Fruit fly (Drosophila melanogaster) whole organism, embryonic: ENCODE results near the gene eIF3h.

ENCODE experiments used
- Atf6 ChIP-seq: fragments of 200-800 bp; sonication (Bioruptor generic); IDR thresholded peaks from 2 replicates; pipeline ENCODE4 v1.3.6; 2022; ENCODE audit warnings: missing biosample characterization, missing genetic modification characterization
- B-H2 ChIP-seq: fragments of 200-800 bp; sonication (Bioruptor generic); optimal IDR thresholded peaks from 2 replicates; lab custom pipeline; 2018; ENCODE audit warnings: missing biosample characterization, mild to moderate bottlenecking, missing genetic modification characterization
- Blimp-1 ChIP-seq: fragments of 200-800 bp; sonication (Bioruptor generic); optimal IDR thresholded peaks from 3 replicates; lab custom pipeline; 2018; ENCODE audit warnings: missing biosample characterization, missing genetic modification characterization, mild to moderate bottlenecking, moderate library complexity, missing genetic modification reagents
- CG10267 ChIP-seq: fragments of 200-800 bp; sonication (Bioruptor generic); optimal IDR thresholded peaks from 2 replicates; lab custom pipeline; 2018; ENCODE audit warnings: missing biosample characterization, mild to moderate bottlenecking, missing genetic modification characterization, moderate library complexity
- CG10274 ChIP-seq: fragments of 200-800 bp; sonication (Bioruptor generic); optimal IDR thresholded peaks from 3 replicates; lab custom pipeline; 2017; ENCODE audit warnings: missing biosample characterization, mild to moderate bottlenecking, missing genetic modification characterization
- CG10366 ChIP-seq: fragments of 200-800 bp; sonication (Bioruptor generic); IDR thresholded peaks from 2 replicates; pipeline ENCODE4 v1.3.6; 2022; ENCODE audit warnings: missing biosample characterization, missing genetic modification characterization
- CG10979 ChIP-seq: fragments of 200-800 bp; sonication (Bioruptor generic); optimal IDR thresholded peaks from 2 replicates; lab custom pipeline; 2018; ENCODE audit warnings: missing biosample characterization, mild to moderate bottlenecking, missing genetic modification characterization, moderate library complexity
- CG11456 ChIP-seq: fragments of 200-800 bp; sonication (Bioruptor generic); IDR thresholded peaks from 3 replicates; pipeline ENCODE4 v1.3.6; 2022; ENCODE audit warnings: missing biosample characterization, missing genetic modification characterization
- CG1233 ChIP-seq: fragments of 200-800 bp; sonication (Bioruptor generic); optimal IDR thresholded peaks from 4 replicates; lab custom pipeline; 2018; ENCODE audit warnings: missing biosample characterization, mild to moderate bottlenecking, missing genetic modification characterization
- CG12659 ChIP-seq: fragments of 200-800 bp; sonication (Bioruptor generic); optimal IDR thresholded peaks from 3 replicates; lab custom pipeline; 2017; ENCODE audit warnings: mild to moderate bottlenecking, missing biosample characterization, missing genetic modification reagents, missing genetic modification characterization
- CG15269 ChIP-seq: fragments of 200-800 bp; sonication (Bioruptor generic); optimal IDR thresholded peaks from 2 replicates; lab custom pipeline; 2018; ENCODE audit warnings: missing biosample characterization, mild to moderate bottlenecking, missing genetic modification characterization, moderate library complexity
- CG17829 ChIP-seq: fragments of 200-800 bp; optimal IDR thresholded peaks from 2 replicates; lab custom pipeline; 2019; ENCODE audit warnings: missing biosample characterization, mild to moderate bottlenecking, missing genetic modification characterization, moderate library complexity
- CG18262 ChIP-seq: fragments of 200-800 bp; optimal IDR thresholded peaks from 3 replicates; lab custom pipeline; 2019; ENCODE audit warnings: missing biosample characterization, mild to moderate bottlenecking, missing genetic modification characterization, moderate library complexity
- CG2129 ChIP-seq: fragments of 200-800 bp; sonication (Bioruptor generic); IDR thresholded peaks from 2 replicates; pipeline ENCODE4 v1.3.6; 2022; ENCODE audit warnings: missing biosample characterization, missing genetic modification characterization; ENCODE audit not compliant: partially characterized antibody
- CG31388 ChIP-seq: fragments of 200-800 bp; sonication (Bioruptor generic); optimal IDR thresholded peaks from 2 replicates; lab custom pipeline; 2016; ENCODE audit warnings: missing biosample characterization, missing genetic modification characterization
- CG4424 ChIP-seq: fragments of 200-800 bp; sonication (Bioruptor generic); optimal IDR thresholded peaks from 3 replicates; lab custom pipeline; 2016; ENCODE audit warnings: missing biosample characterization, missing genetic modification characterization
- CG4854 ChIP-seq: fragments of 200-800 bp; sonication (Bioruptor generic); optimal IDR thresholded peaks from 2 replicates; lab custom pipeline; 2016; ENCODE audit warnings: missing biosample characterization, missing genetic modification characterization, inconsistent platforms
- CG6689 ChIP-seq: fragments of 200-800 bp; sonication (Bioruptor generic); IDR thresholded peaks from 2 replicates; pipeline ENCODE4 v1.3.6; 2022; ENCODE audit warnings: missing biosample characterization, missing genetic modification characterization
- CkIIα-i1 ChIP-seq: fragments of 200-800 bp; sonication (Bioruptor generic); IDR thresholded peaks from 2 replicates; pipeline ENCODE4 v1.3.6; 2022; ENCODE audit warnings: missing biosample characterization, missing genetic modification characterization
- CrebB ChIP-seq: fragments of 200-800 bp; sonication (Bioruptor generic); optimal IDR thresholded peaks from 3 replicates; lab custom pipeline; 2018; ENCODE audit warnings: missing biosample characterization, mild to moderate bottlenecking, missing genetic modification characterization
- D ChIP-seq, 2 experiments: fragments of 200-800 bp in 1 of 2; fragments of >200 bp in 1 of 2; sonication (Bioruptor generic) in 1 of 2; optimal IDR thresholded peaks; 2 replicates in 1 of 2; 3 replicates in 1 of 2; lab custom pipeline; 2017; ENCODE audit warnings: mild to moderate bottlenecking in 1 of 2, missing biosample characterization in 1 of 2, missing genetic modification characterization in 1 of 2, missing genetic modification reagents in 1 of 2
- Doc2 ChIP-seq: fragments of 200-800 bp; sonication (Bioruptor generic); IDR thresholded peaks from 2 replicates; pipeline ENCODE4 v1.3.6; 2022; ENCODE audit warnings: missing biosample characterization, missing genetic modification characterization
- E2f1 ChIP-seq: fragments of 200-800 bp; sonication (Bioruptor generic); IDR thresholded peaks from 2 replicates; pipeline ENCODE4 v1.3.6; 2022; ENCODE audit warnings: missing biosample characterization, missing genetic modification characterization
- Fer2 ChIP-seq: fragments of 200-800 bp; sonication (Bioruptor generic); optimal IDR thresholded peaks from 2 replicates; lab custom pipeline; 2018; ENCODE audit warnings: missing biosample characterization, mild to moderate bottlenecking, missing genetic modification characterization, moderate library complexity
- GATAe ChIP-seq: fragments of 200-800 bp; sonication (Bioruptor generic); conservative IDR thresholded peaks from 2 replicates; pipeline ENCODE4 v1.3.6; 2022; ENCODE audit warnings: missing biosample characterization, missing genetic modification characterization
- Max ChIP-seq: fragments of 200-800 bp; sonication (Bioruptor generic); optimal IDR thresholded peaks from 2 replicates; lab custom pipeline; 2016; ENCODE audit warnings: missing biosample characterization, mild to moderate bottlenecking, missing genetic modification characterization
- NK7.1 ChIP-seq: fragments of 200-800 bp; sonication (Bioruptor generic); optimal IDR thresholded peaks from 3 replicates; lab custom pipeline; 2016; ENCODE audit warnings: missing biosample characterization, missing genetic modification characterization
- Oli ChIP-seq: fragments of 200-800 bp; sonication (Bioruptor generic); optimal IDR thresholded peaks from 2 replicates; lab custom pipeline; 2018; ENCODE audit warnings: missing biosample characterization, mild to moderate bottlenecking, missing genetic modification characterization, moderate library complexity
- Poxn ChIP-seq: fragments of 200-800 bp; sonication (Bioruptor generic); IDR thresholded peaks from 2 replicates; pipeline ENCODE4 v1.3.6; 2022; ENCODE audit warnings: missing biosample characterization, missing genetic modification characterization
- Sox100B ChIP-seq: fragments of 200-800 bp; sonication (Bioruptor generic); optimal IDR thresholded peaks from 3 replicates; lab custom pipeline; 2018; ENCODE audit warnings: missing biosample characterization, mild to moderate bottlenecking, missing genetic modification characterization
- Sox102F ChIP-seq: fragments of 200-800 bp; sonication (Bioruptor generic); optimal IDR thresholded peaks from 2 replicates; lab custom pipeline; 2018; ENCODE audit warnings: missing biosample characterization, mild to moderate bottlenecking, missing genetic modification characterization, moderate library complexity
- Taf1 ChIP-seq: fragments of 200-800 bp; sonication (Bioruptor generic); IDR thresholded peaks from 2 replicates; pipeline ENCODE4 v1.3.6; 2022; ENCODE audit warnings: missing biosample characterization, missing genetic modification characterization
- bab2 ChIP-seq: fragments of 200-800 bp; sonication (Bioruptor generic); optimal IDR thresholded peaks from 2 replicates; lab custom pipeline; 2016; ENCODE audit warnings: missing biosample characterization, missing genetic modification characterization
- bcd ChIP-seq: fragments of 200-800 bp; sonication (Bioruptor generic); optimal IDR thresholded peaks from 2 replicates; lab custom pipeline; 2017; ENCODE audit warnings: missing biosample characterization, mild to moderate bottlenecking, missing genetic modification characterization
- btn ChIP-seq: fragments of 200-800 bp; sonication (Bioruptor generic); optimal IDR thresholded peaks from 2 replicates; lab custom pipeline; 2016; ENCODE audit warnings: missing biosample characterization, missing genetic modification characterization
- cas ChIP-seq: fragments of 200-800 bp; sonication (Bioruptor generic); IDR thresholded peaks from 2 replicates; pipeline ENCODE4 v1.3.6; 2022; ENCODE audit warnings: missing biosample characterization, missing genetic modification characterization
- chif ChIP-seq, 2 experiments: fragments of 200-800 bp; sonication (Bioruptor generic); optimal IDR thresholded peaks; 3 replicates each; lab custom pipeline; 2016; ENCODE audit warnings: missing biosample characterization in 2 of 2, missing genetic modification characterization in 2 of 2
- danr ChIP-seq: fragments of 200-800 bp; sonication (Bioruptor generic); IDR thresholded peaks from 2 replicates; pipeline ENCODE4 v1.3.6; 2022; ENCODE audit warnings: missing biosample characterization, missing genetic modification characterization
- dpn ChIP-seq, 2 experiments: fragments of 200-800 bp; sonication (Bioruptor generic); optimal IDR thresholded peaks; 3 replicates each; lab custom pipeline; 2016; ENCODE audit warnings: missing biosample characterization in 2 of 2, missing genetic modification characterization in 2 of 2
- gro ChIP-seq: fragments of 200-800 bp; sonication (Bioruptor generic); optimal IDR thresholded peaks from 2 replicates; lab custom pipeline; 2016; ENCODE audit warnings: missing biosample characterization, missing genetic modification characterization
- jumu ChIP-seq: fragments of 200-800 bp; sonication (Bioruptor generic); optimal IDR thresholded peaks from 3 replicates; lab custom pipeline; 2016; ENCODE audit warnings: missing biosample characterization, missing genetic modification characterization
- kah ChIP-seq: fragments of 200-800 bp; sonication (Bioruptor generic); optimal IDR thresholded peaks from 2 replicates; lab custom pipeline; 2018; ENCODE audit warnings: missing biosample characterization, mild to moderate bottlenecking, missing genetic modification characterization
- klu ChIP-seq: fragments of 200-800 bp; sonication (Bioruptor generic); IDR thresholded peaks from 2 replicates; pipeline ENCODE4 v1.3.6; 2022; ENCODE audit warnings: missing biosample characterization, missing genetic modification characterization
- knrl ChIP-seq: fragments of 200-800 bp; sonication (Bioruptor generic); IDR thresholded peaks from 3 replicates; pipeline ENCODE4 v1.3.6; 2022; ENCODE audit warnings: missing biosample characterization, missing genetic modification characterization; ENCODE audit not compliant: partially characterized antibody
- pan ChIP-seq, 4 experiments: fragments of >200 bp in 3 of 4; fragments of 200-800 bp in 1 of 4; sonication (Bioruptor generic) in 1 of 4; optimal IDR thresholded peaks in 3 of 4; IDR thresholded peaks in 1 of 4; 2 replicates each; pipeline versions ENCODE4 v1.3.6 to Lab custom; 2017 to 2022; ENCODE audit warnings: missing biosample characterization in 2 of 4, missing genetic modification characterization in 2 of 4, mixed read lengths in 1 of 4
- pros ChIP-seq: fragments of 200-800 bp; sonication (Bioruptor generic); optimal IDR thresholded peaks from 3 replicates; lab custom pipeline; 2019; ENCODE audit warnings: missing biosample characterization, mild to moderate bottlenecking, missing genetic modification characterization, moderate library complexity
- seq ChIP-seq: fragments of 200-800 bp; sonication (Bioruptor generic); IDR thresholded peaks from 2 replicates; pipeline ENCODE4 v1.3.6; 2022; ENCODE audit warnings: missing biosample characterization, missing genetic modification characterization
- usp ChIP-seq: fragments of >200 bp; optimal IDR thresholded peaks from 2 replicates; lab custom pipeline; 2017; ENCODE audit warnings: missing biosample characterization, missing genetic modification characterization

eIF3h gene

dm6 chr2L:5044892-5045619 lies 7.8 kb downstream of the eIF3h start (continued):
- TF ChIP-seq Fer2 (tag; lab: Kevin White, UChicago) (no peak), klu (GFP tag; lab: Robert Waterston, UW) (no peak), B-H2 (GFP tag; lab: Kevin White, UChicago) (no peak), D (optimal IDR thresholded peaks at IDR 0.05; lab: Kevin White, UChicago) (no peak), D (GFP tag; optimal IDR thresholded peaks at IDR 0.05; lab: Kevin White, UChicago) (peak; percentile 50), Max (GFP tag; lab: Kevin White, UChicago) (peak; percentile 42), pros (GFP tag; lab: Kevin White, UChicago) (no peak), CG10979 (tag; lab: Kevin White, UChicago) (peak; percentile 54), bab2 (no peak), Sox100B (peak; percentile 78), CG10366 (GFP tag; lab: Robert Waterston, UW) (peak; percentile 47), CG2129 (GFP tag; lab: Robert Waterston, UW) (no peak), E2f1 (peak; percentile 34), CG15269 (tag; lab: Kevin White, UChicago) (peak; percentile 72), NK7.1 (no peak), dpn (GFP tag; optimal IDR thresholded peaks at IDR 0.05; lab: Kevin White, UChicago) (peak; percentile 45 to 46), cas (GFP tag; lab: Robert Waterston, UW) (no peak), CrebB (tag; lab: Kevin White, UChicago) (no peak), CG10267 (peak; percentile 53), Blimp-1 (peak; percentile 32), Atf6 (GFP tag; lab: Robert Waterston, UW) (peak; percentile 61; the same call in 1 of the 2 replicates), knrl (GFP tag; lab: Robert Waterston, UW) (no peak; the same call in 2 of the 3 replicates), chif (GFP tag; optimal IDR thresholded peaks at IDR 0.05; lab: Kevin White, UChicago) (peak in 1 of 2 experiments; percentile 51), CG11456 (peak; percentile 79; the same call in 2 of the 3 replicates), CG4854 (GFP tag; lab: Kevin White, UChicago) (no peak), bcd (GFP tag; lab: Kevin White, UChicago) (peak; percentile 62), CG1233 (peak; percentile 19), Taf1 (GFP tag; lab: Robert Waterston, UW) (no peak), CG12659 (peak; percentile 65), Poxn (GFP tag; lab: Robert Waterston, UW) (no peak), danr (GFP tag; lab: Robert Waterston, UW) (peak; percentile 11; the same call in 1 of the 2 replicates), CG4424 (peak; percentile 63), jumu (peak; percentile 14), gro (GFP tag; lab: Kevin White, UChicago) (no peak), CG31388 (GFP tag; lab: Kevin White, UChicago) (no peak), GATAe (GFP tag; lab: Robert Waterston, UW) (no peak), CG10274 (GFP tag; lab: Kevin White, UChicago) (no peak), Oli (peak; percentile 66), Sox102F (peak; percentile 67), CG6689 (GFP tag; lab: Robert Waterston, UW) (peak; percentile 45; the same call in 1 of the 2 replicates), usp (GFP tag; lab: Kevin White, UChicago) (no peak), CG18262 (tag; lab: Kevin White, UChicago) (peak; percentile 75), seq (GFP tag; lab: Robert Waterston, UW) (peak; percentile 73), CkIIα-i1 (GFP tag; lab: Robert Waterston, UW) (no peak), Doc2 (GFP tag; lab: Robert Waterston, UW) (no peak), kah (GFP tag; lab: Kevin White, UChicago) (peak; percentile 29), btn (GFP tag; lab: Kevin White, UChicago) (no peak), pan (optimal IDR thresholded peaks at IDR 0.05; lab: Kevin White, UChicago) (no peak), pan (GFP tag; optimal IDR thresholded peaks at IDR 0.05 in 1 of 2, IDR thresholded peaks at IDR 0.05 in 1 of 2) (peak in 1 of 2 experiments; percentile 47), CG17829 (peak; percentile 42)
